Worm (Caenorhabditis elegans) whole organism, midembryonic: Measurements from ENCODE around the gene sec-61.A.

Experiments used
- flt-1 ChIP-seq: fragments of 200-800 bp; sonication (Bioruptor generic); IDR thresholded peaks from 2 replicates; pipeline ENCODE4 v1.3.6; 2022; ENCODE audit warnings: missing genetic modification characterization, missing compliant biosample characterization
- klf-2 ChIP-seq: fragments of 200-800 bp; sonication (Bioruptor generic); conservative IDR thresholded peaks from 2 replicates; pipeline ENCODE4 v1.3.6; 2022; ENCODE audit warnings: missing genetic modification reagents, missing genetic modification characterization, missing compliant biosample characterization
- ztf-29 ChIP-seq: fragments of 200-800 bp; sonication (Bioruptor generic); IDR thresholded peaks from 2 replicates; pipeline ENCODE4 v1.3.6; 2022; ENCODE audit warnings: missing genetic modification reagents, missing genetic modification characterization, missing compliant biosample characterization

ce11 chrIV:14797354-14797753 lies 27.7 kb downstream of the sec-61.A start, which contains the start of the genes Y57G11C.1147 and nuo-3:
- TF ChIP-seq klf-2 (GFP tag; lab: Robert Waterston, UW) = no peak
- TF ChIP-seq ztf-29 (GFP tag; lab: Robert Waterston, UW) = no peak
- TF ChIP-seq flt-1 (GFP tag; lab: Robert Waterston, UW) = no peak
